Fruit fly (Drosophila melanogaster) whole organism, embryonic: ENCODE results near the gene CG6878.

Source experiments
- ATbp ChIP-seq: fragments of 200-800 bp; sonication (Bioruptor generic); optimal IDR thresholded peaks from 2 replicates; lab custom pipeline; 2017; ENCODE audit warnings: missing biosample characterization, mild to moderate bottlenecking, missing genetic modification characterization, missing genetic modification reagents
- Ada2b ChIP-seq: fragments of 200-800 bp; sonication (Bioruptor generic); IDR thresholded peaks from 2 replicates; pipeline ENCODE4 v1.3.6; 2022; ENCODE audit warnings: missing biosample characterization, missing genetic modification characterization
- Atf6 ChIP-seq: fragments of 200-800 bp; sonication (Bioruptor generic); IDR thresholded peaks from 2 replicates; pipeline ENCODE4 v1.3.6; 2022; ENCODE audit warnings: missing biosample characterization, missing genetic modification characterization
- Awh ChIP-seq: fragments of 200-800 bp; sonication (Bioruptor generic); IDR thresholded peaks from 2 replicates; pipeline ENCODE4, ENCODE4 v1.3.6; 2022; ENCODE audit warnings: missing biosample characterization, missing genetic modification characterization
- B-H1 ChIP-seq: fragments of 200-800 bp; sonication (Bioruptor generic); IDR thresholded peaks from 3 replicates; pipeline ENCODE4 v1.3.6; 2022; ENCODE audit warnings: missing biosample characterization, missing genetic modification characterization
- CG10209 ChIP-seq: fragments of 200-800 bp; sonication (Bioruptor generic); optimal IDR thresholded peaks from 3 replicates; lab custom pipeline; 2017; ENCODE audit warnings: missing biosample characterization, mild to moderate bottlenecking, missing genetic modification characterization, missing genetic modification reagents
- CG10321 ChIP-seq: fragments of 200-800 bp; sonication (Bioruptor generic); IDR thresholded peaks from 2 replicates; pipeline ENCODE4 v1.3.6; 2022; ENCODE audit warnings: missing biosample characterization, missing genetic modification characterization
- CG10979 ChIP-seq: fragments of 200-800 bp; sonication (Bioruptor generic); optimal IDR thresholded peaks from 2 replicates; lab custom pipeline; 2018; ENCODE audit warnings: missing biosample characterization, mild to moderate bottlenecking, missing genetic modification characterization, moderate library complexity
- CG11093 ChIP-seq: fragments of 200-800 bp; sonication (Bioruptor generic); IDR thresholded peaks from 3 replicates; pipeline ENCODE4 v1.3.6; 2022; ENCODE audit warnings: missing biosample characterization, missing genetic modification characterization
- CG13287 ChIP-seq: fragments of 200-800 bp; sonication (Bioruptor generic); IDR thresholded peaks from 2 replicates; pipeline ENCODE4 v1.3.6; 2022; ENCODE audit warnings: missing biosample characterization, missing genetic modification characterization; ENCODE audit not compliant: partially characterized antibody
- CG13424 ChIP-seq: fragments of 200-800 bp; sonication (Bioruptor generic); optimal IDR thresholded peaks from 2 replicates; lab custom pipeline; 2019; ENCODE audit warnings: missing biosample characterization, mild to moderate bottlenecking, missing genetic modification characterization, moderate library complexity
- CG14441 ChIP-seq: fragments of 200-800 bp; sonication (Bioruptor generic); IDR thresholded peaks from 2 replicates; pipeline ENCODE4 v1.3.6; 2022; ENCODE audit warnings: missing biosample characterization, missing genetic modification characterization
- CG15011 ChIP-seq: fragments of 200-800 bp; sonication (Bioruptor generic); optimal IDR thresholded peaks from 3 replicates; lab custom pipeline; 2018; ENCODE audit warnings: missing biosample characterization, mild to moderate bottlenecking, missing genetic modification characterization
- CG1529 ChIP-seq: fragments of 200-800 bp; sonication (Bioruptor generic); optimal IDR thresholded peaks from 3 replicates; lab custom pipeline; 2018; ENCODE audit warnings: missing biosample characterization, missing genetic modification characterization
- CG18764 ChIP-seq: fragments of 200-800 bp; sonication (Bioruptor generic); optimal IDR thresholded peaks from 3 replicates; lab custom pipeline; 2016; ENCODE audit warnings: missing biosample characterization, missing genetic modification characterization
- CG2202 ChIP-seq: fragments of 200-800 bp; sonication (Bioruptor generic); optimal IDR thresholded peaks from 2 replicates; lab custom pipeline; 2018; ENCODE audit warnings: missing biosample characterization, mild to moderate bottlenecking, missing genetic modification characterization
- CG31388 ChIP-seq: fragments of 200-800 bp; sonication (Bioruptor generic); optimal IDR thresholded peaks from 2 replicates; lab custom pipeline; 2016; ENCODE audit warnings: missing biosample characterization, missing genetic modification characterization
- CG32532 ChIP-seq: fragments of 200-800 bp; sonication (Bioruptor generic); IDR thresholded peaks from 2 replicates; pipeline ENCODE4 v1.3.6; 2022; ENCODE audit warnings: missing biosample characterization, missing genetic modification characterization
- CG3407 ChIP-seq: fragments of 200-800 bp; sonication (Bioruptor generic); optimal IDR thresholded peaks from 2 replicates; lab custom pipeline; 2018; ENCODE audit warnings: missing biosample characterization, mild to moderate bottlenecking, missing genetic modification characterization
- CG42726 ChIP-seq: fragments of 200-800 bp; sonication (Bioruptor generic); IDR thresholded peaks from 2 replicates; pipeline ENCODE4 v1.3.6; 2022; ENCODE audit warnings: missing biosample characterization, missing genetic modification characterization; ENCODE audit not compliant: partially characterized antibody
- CG4282 ChIP-seq: fragments of 200-800 bp; sonication (Bioruptor generic); optimal IDR thresholded peaks from 2 replicates; lab custom pipeline; 2016; ENCODE audit warnings: missing biosample characterization, missing genetic modification characterization
- CG4328 ChIP-seq: fragments of 200-800 bp; sonication (Bioruptor generic); optimal IDR thresholded peaks from 3 replicates; lab custom pipeline; 2017; ENCODE audit warnings: missing biosample characterization, missing genetic modification reagents, missing genetic modification characterization
- CG4360 ChIP-seq: fragments of 200-800 bp; sonication (Bioruptor generic); IDR thresholded peaks from 2 replicates; pipeline ENCODE4 v1.3.6; 2022; ENCODE audit warnings: missing biosample characterization, missing genetic modification characterization
- CG7786 ChIP-seq: fragments of 200-800 bp; sonication (Bioruptor generic); optimal IDR thresholded peaks from 2 replicates; lab custom pipeline; 2016; ENCODE audit warnings: missing biosample characterization, missing genetic modification characterization
- CG8765 ChIP-seq: fragments of 200-800 bp; sonication (Bioruptor generic); IDR thresholded peaks from 2 replicates; pipeline ENCODE4 v1.3.6; 2022; ENCODE audit warnings: missing biosample characterization, missing genetic modification characterization
- CTCF ChIP-seq: fragments of 200-800 bp; sonication (Bioruptor generic); optimal IDR thresholded peaks from 2 replicates; lab custom pipeline; 2017; ENCODE audit warnings: missing biosample characterization, mild to moderate bottlenecking, missing genetic modification characterization, moderate library complexity
- Deaf1 ChIP-seq: fragments of 200-800 bp; optimal IDR thresholded peaks from 3 replicates; lab custom pipeline; 2019; ENCODE audit warnings: missing biosample characterization, mild to moderate bottlenecking, missing genetic modification characterization, moderate library complexity
- HLH54F ChIP-seq: fragments of 200-800 bp; sonication (Bioruptor generic); optimal IDR thresholded peaks from 3 replicates; lab custom pipeline; 2016; ENCODE audit warnings: missing biosample characterization, missing genetic modification characterization
- Rfx ChIP-seq: fragments of 200-800 bp; sonication (Bioruptor generic); IDR thresholded peaks from 2 replicates; pipeline ENCODE4 v1.3.6; 2022; ENCODE audit warnings: missing biosample characterization, missing genetic modification characterization
- Rx ChIP-seq: fragments of 200-800 bp; sonication (Bioruptor generic); IDR thresholded peaks from 2 replicates; pipeline ENCODE4 v1.3.6; 2022; ENCODE audit warnings: missing biosample characterization, missing genetic modification characterization
- Side ChIP-seq: fragments of 200-800 bp; sonication (Bioruptor generic); optimal IDR thresholded peaks from 2 replicates; lab custom pipeline; 2016; ENCODE audit warnings: missing biosample characterization, missing genetic modification characterization
- Six4 ChIP-seq: fragments of 200-800 bp; sonication (Bioruptor generic); optimal IDR thresholded peaks from 2 replicates; lab custom pipeline; 2016; ENCODE audit warnings: missing biosample characterization, missing genetic modification characterization
- Sry-β ChIP-seq: fragments of 200-800 bp; sonication (Bioruptor generic); optimal IDR thresholded peaks from 2 replicates; lab custom pipeline; 2018; ENCODE audit warnings: missing biosample characterization, mild to moderate bottlenecking, missing genetic modification characterization, moderate library complexity
- TFAM ChIP-seq: fragments of 200-800 bp; sonication (Bioruptor generic); optimal IDR thresholded peaks from 2 replicates; lab custom pipeline; 2017; ENCODE audit warnings: missing biosample characterization, missing genetic modification characterization, inconsistent platforms
- ash1 ChIP-seq: fragments of 200-800 bp; sonication (Bioruptor generic); optimal IDR thresholded peaks from 2 replicates; lab custom pipeline; 2018; ENCODE audit warnings: missing biosample characterization, mild to moderate bottlenecking, missing genetic modification characterization
- bowl ChIP-seq: fragments of 200-800 bp; sonication (Bioruptor generic); IDR thresholded peaks from 2 replicates; pipeline ENCODE4 v1.3.6; 2022; ENCODE audit warnings: missing biosample characterization, missing genetic modification characterization
- crol ChIP-seq: fragments of 200-800 bp; sonication (Bioruptor generic); IDR thresholded peaks from 2 replicates; pipeline ENCODE4 v1.3.6; 2022; ENCODE audit warnings: missing biosample characterization, missing genetic modification characterization
- ewg ChIP-seq: fragments of 200-800 bp; sonication (Bioruptor generic); optimal IDR thresholded peaks from 3 replicates; lab custom pipeline; 2017; ENCODE audit warnings: mild to moderate bottlenecking, missing biosample characterization, missing genetic modification reagents, missing genetic modification characterization
- gfzf ChIP-seq: fragments of 200-800 bp; sonication (Bioruptor generic); optimal IDR thresholded peaks from 2 replicates; lab custom pipeline; 2016; ENCODE audit warnings: missing biosample characterization, mild to moderate bottlenecking, missing genetic modification characterization, moderate library complexity
- grau ChIP-seq: fragments of 200-800 bp; optimal IDR thresholded peaks from 3 replicates; lab custom pipeline; 2019; ENCODE audit warnings: missing biosample characterization, mild to moderate bottlenecking, missing genetic modification characterization, moderate library complexity
- gro ChIP-seq: fragments of 200-800 bp; sonication (Bioruptor generic); optimal IDR thresholded peaks from 2 replicates; lab custom pipeline; 2016; ENCODE audit warnings: missing biosample characterization, missing genetic modification characterization
- gsb-n ChIP-seq: fragments of 200-800 bp; sonication (Bioruptor generic); optimal IDR thresholded peaks from 3 replicates; lab custom pipeline; 2018; ENCODE audit warnings: missing biosample characterization, mild to moderate bottlenecking, missing genetic modification characterization
- h ChIP-seq: fragments of >200 bp; optimal IDR thresholded peaks from 2 replicates; lab custom pipeline; 2017
- kay ChIP-seq: fragments of 200-800 bp; sonication (Bioruptor generic); optimal IDR thresholded peaks from 2 replicates; lab custom pipeline; 2016; ENCODE audit warnings: missing biosample characterization, missing genetic modification characterization
- lmd ChIP-seq: fragments of 200-800 bp; sonication (Bioruptor generic); IDR thresholded peaks from 2 replicates; pipeline ENCODE4 v1.3.6; 2022; ENCODE audit warnings: missing biosample characterization, missing genetic modification characterization
- nmo ChIP-seq: fragments of 200-800 bp; sonication (Bioruptor generic); optimal IDR thresholded peaks from 2 replicates; lab custom pipeline; 2018; ENCODE audit warnings: missing biosample characterization, mild to moderate bottlenecking, missing genetic modification characterization, moderate library complexity
- repo ChIP-seq: fragments of 200-800 bp; sonication (Bioruptor generic); optimal IDR thresholded peaks from 2 replicates; lab custom pipeline; 2016; ENCODE audit warnings: missing biosample characterization, missing genetic modification characterization
- salm ChIP-seq: fragments of 200-800 bp; sonication (Bioruptor generic); optimal IDR thresholded peaks from 2 replicates; lab custom pipeline; 2018; ENCODE audit warnings: missing biosample characterization, mild to moderate bottlenecking, missing genetic modification characterization
- slou ChIP-seq: fragments of 200-800 bp; sonication (Bioruptor generic); optimal IDR thresholded peaks from 3 replicates; lab custom pipeline; 2016; ENCODE audit warnings: missing biosample characterization, missing genetic modification characterization
- twi ChIP-seq: fragments of 200-800 bp; optimal IDR thresholded peaks from 2 replicates; lab custom pipeline; 2019; ENCODE audit warnings: missing biosample characterization, mild to moderate bottlenecking, missing genetic modification characterization, moderate library complexity
- vfl ChIP-seq: fragments of 200-800 bp; sonication (Bioruptor generic); optimal IDR thresholded peaks from 2 replicates; lab custom pipeline; 2016; ENCODE audit warnings: missing biosample characterization, missing genetic modification characterization

Gene CG6878

dm6 chr3L:15158330-15159114 lies 3.1 kb upstream of the CG6878 start, which contains the start of the genes Msh6 and Prp31 (continued):
- TF ChIP-seq Deaf1 (no peak), Ada2b (GFP tag; lab: Robert Waterston, UW) (peak; percentile 67), CG32532 (GFP tag; lab: Robert Waterston, UW) (peak; percentile 54), grau (tag; lab: Kevin White, UChicago) (peak; percentile 82), CG1529 (GFP tag; lab: Kevin White, UChicago) (peak; percentile 38), CG7786 (peak; percentile 77), nmo (GFP tag; lab: Kevin White, UChicago) (peak; percentile 92), CG18764 (GFP tag; lab: Kevin White, UChicago) (peak; percentile 57), gsb-n (tag; lab: Kevin White, UChicago) (no peak), CG10979 (tag; lab: Kevin White, UChicago) (peak; percentile 59), CG2202 (tag; lab: Kevin White, UChicago) (peak; percentile 21), gfzf (GFP tag; lab: Kevin White, UChicago) (peak; percentile 79), Awh (GFP tag; lab: Robert Waterston, UW) (no peak), twi (tag; lab: Kevin White, UChicago) (peak; percentile 72), crol (GFP tag; lab: Robert Waterston, UW) (no peak), CG13424 (tag; lab: Kevin White, UChicago) (peak; percentile 81), Rx (no peak; the same call in 1 of the 2 replicates), ewg (GFP tag; lab: Kevin White, UChicago) (peak; percentile 51), h (lab: Kevin White, UChicago) (no peak), vfl (no peak), CG31388 (GFP tag; lab: Kevin White, UChicago) (no peak), CG13287 (GFP tag; lab: Robert Waterston, UW) (no peak), Side (GFP tag; lab: Kevin White, UChicago) (peak; percentile 24), ATbp (GFP tag; lab: Kevin White, UChicago) (no peak), CG10321 (GFP tag; lab: Robert Waterston, UW) (no peak), lmd (GFP tag; lab: Robert Waterston, UW) (peak; percentile 58), CTCF (no peak), CG42726 (GFP tag; lab: Robert Waterston, UW) (no peak), CG4282 (GFP tag; lab: Kevin White, UChicago) (no peak), slou (GFP tag; lab: Kevin White, UChicago) (peak; percentile 32), repo (GFP tag; lab: Kevin White, UChicago) (no peak), CG10209 (GFP tag; lab: Kevin White, UChicago) (peak; percentile 72), B-H1 (GFP tag; lab: Robert Waterston, UW) (0 out of 3 replicates have a peak, but pooled peaks have one; percentile 47), Sry-β (GFP tag; lab: Kevin White, UChicago) (peak; percentile 13), CG4328 (GFP tag; lab: Kevin White, UChicago) (peak; percentile 42), CG3407 (GFP tag; lab: Kevin White, UChicago) (no peak), CG14441 (GFP tag; lab: Robert Waterston, UW) (peak; percentile 69), CG8765 (GFP tag; lab: Robert Waterston, UW) (no peak), Six4 (peak; percentile 68), salm (tag; lab: Kevin White, UChicago) (no peak), Rfx (GFP tag; lab: Robert Waterston, UW) (peak; percentile 68), kay (GFP tag; lab: Kevin White, UChicago) (no peak), HLH54F (GFP tag; lab: Kevin White, UChicago) (peak; percentile 69), TFAM (no peak), Atf6 (GFP tag; lab: Robert Waterston, UW) (no peak), CG4360 (GFP tag; lab: Robert Waterston, UW) (no peak), CG11093 (no peak), CG15011 (peak; percentile 28), gro (GFP tag; lab: Kevin White, UChicago) (no peak), bowl (GFP tag; lab: Robert Waterston, UW) (no peak), ash1 (GFP tag; lab: Kevin White, UChicago) (no peak)
